Worm (Caenorhabditis elegans): ENCODE results near the gene ceph-41.

ceph-41 gene

DNA sequence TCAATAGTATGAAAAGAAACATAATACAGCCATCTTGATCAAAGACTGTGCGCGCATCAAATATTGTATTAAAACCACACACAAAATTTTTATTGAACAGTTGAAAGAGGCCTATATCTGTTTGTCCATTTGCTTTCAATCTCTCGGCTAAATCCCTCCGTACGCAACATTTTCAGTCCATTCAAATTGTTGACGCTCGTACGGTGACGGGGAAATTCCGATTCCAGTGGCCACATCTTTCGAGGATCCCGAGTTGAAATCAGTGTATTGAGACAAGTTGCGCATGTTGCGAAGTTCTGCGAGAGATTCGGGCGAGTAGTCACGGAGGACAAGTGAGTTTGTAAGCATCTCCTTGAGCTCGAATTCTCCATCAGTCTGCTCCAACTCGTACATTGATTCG is 37.5 kb downstream of the ceph-41 start:
- TF ChIP-seq pat-9 (tag; optimal IDR thresholded peaks at IDR 0.05): no peak

DNA sequence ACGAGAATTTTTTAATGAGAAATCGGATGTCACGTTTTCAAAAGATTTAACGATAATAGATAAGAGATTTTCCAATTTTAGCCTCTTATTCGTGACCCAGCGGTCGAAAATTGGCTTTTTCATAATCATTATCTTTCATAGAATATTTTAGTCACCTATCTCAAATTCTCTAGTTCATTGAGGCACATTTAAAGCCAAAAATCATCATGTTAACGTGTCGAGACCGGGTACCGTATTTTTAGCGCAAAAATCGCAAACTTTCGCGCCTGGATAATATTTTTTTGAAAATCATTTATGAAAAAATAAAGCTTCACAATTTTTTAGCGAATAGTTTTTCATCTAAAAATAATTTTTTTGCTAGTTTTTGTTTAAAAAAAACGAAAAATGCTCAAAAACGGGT is 38.9 kb downstream of the ceph-41 start, which contains the start of gene B0218.7:
TSS of gene B0218.7 (minus strand) at position 101 of the 400 bp plus-strand sequence.
- TF ChIP-seq K02D7.2 (tag; optimal IDR thresholded peaks at IDR 0.05) (no peak), nhr-232 (tag; optimal IDR thresholded peaks at IDR 0.05) (no peak), lin-11 (tag; optimal IDR thresholded peaks at IDR 0.05) (no peak), ceh-2 (tag; optimal IDR thresholded peaks at IDR 0.05) (no peak), ttx-3 (tag; optimal IDR thresholded peaks at IDR 0.05) (no peak), tbx-2 (tag; optimal IDR thresholded peaks at IDR 0.05) (no peak), ets-4 (tag; optimal IDR thresholded peaks at IDR 0.05) (no peak), npax-4 (tag; optimal IDR thresholded peaks at IDR 0.05) (no peak), madf-2 (tag; optimal IDR thresholded peaks at IDR 0.05) (no peak), ama-1 (optimal IDR thresholded peaks at IDR 0.05) (no peak), pha-2 (tag; optimal IDR thresholded peaks at IDR 0.05) (no peak), sdc-2 (tag; optimal IDR thresholded peaks at IDR 0.05) (no peak), lim-6 (tag; optimal IDR thresholded peaks at IDR 0.05) (no peak), T23F11.4 (GFP tag; optimal IDR thresholded peaks at IDR 0.05) (no peak), hlh-15 (tag; optimal IDR thresholded peaks at IDR 0.05) (no peak), hlh-13 (GFP tag; optimal IDR thresholded peaks at IDR 0.05) (no peak), K09A11.1 (tag; optimal IDR thresholded peaks at IDR 0.05; ENCODE audit: insufficient read depth) (no peak), odd-2 (tag; optimal IDR thresholded peaks at IDR 0.05) (no peak), hlh-8 (tag; optimal IDR thresholded peaks at IDR 0.05) (no peak), ceh-24 (tag; optimal IDR thresholded peaks at IDR 0.05) (no peak)

DNA sequence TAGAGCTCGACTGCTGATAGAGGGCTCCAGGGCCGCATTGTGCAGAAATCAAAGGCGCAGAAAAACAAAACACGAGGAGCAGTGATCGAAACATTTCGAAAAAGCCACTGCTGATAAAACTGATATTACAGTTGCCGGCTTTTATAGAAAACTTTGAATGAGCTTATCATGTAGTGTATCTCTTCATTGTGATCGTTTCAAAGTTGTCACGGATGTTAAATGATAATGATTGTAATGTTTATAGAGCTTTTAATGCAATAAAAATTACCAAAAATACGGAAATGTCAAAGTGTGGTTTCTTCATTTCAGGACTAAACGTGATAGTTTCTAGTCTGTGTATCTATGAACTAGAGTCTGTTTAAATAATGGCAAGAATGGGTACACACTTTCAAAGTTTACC is 41.7 kb downstream of the ceph-41 start, which contains the start of gene clec-52:
TSS of gene clec-52 (minus strand) at position 101 of the 400 bp plus-strand sequence.
- no peak for TF ChIP-seq che-1 (tag; optimal IDR thresholded peaks at IDR 0.05)
- TF ChIP-seq elt-4 (tag; optimal IDR thresholded peaks at IDR 0.05): no peak
- no peak for TF ChIP-seq pat-9 (tag; optimal IDR thresholded peaks at IDR 0.05)
- no peak for TF ChIP-seq ceh-30 (tag; optimal IDR thresholded peaks at IDR 0.05)
- TF ChIP-seq fax-1 (tag; optimal IDR thresholded peaks at IDR 0.05): no peak
- no peak for TF ChIP-seq hlh-30 (tag; optimal IDR thresholded peaks at IDR 0.05; ENCODE audit: insufficient read depth)
- TF ChIP-seq hlh-6 (tag; optimal IDR thresholded peaks at IDR 0.05): no peak
- no peak for TF ChIP-seq ttx-3 (tag; optimal IDR thresholded peaks at IDR 0.05)
- TF ChIP-seq unc-42 (tag; optimal IDR thresholded peaks at IDR 0.05): no peak
- no peak for TF ChIP-seq pag-3 (tag; optimal IDR thresholded peaks at IDR 0.05; ENCODE audit: borderline replicate concordance)
- TF ChIP-seq ceh-31 (tag; optimal IDR thresholded peaks at IDR 0.05): no peak
- TF ChIP-seq ceh-45 (GFP tag; IDR thresholded peaks at IDR 0.05): no peak
- TF ChIP-seq ceh-48 (tag; optimal IDR thresholded peaks at IDR 0.05): no peak
- no peak for TF ChIP-seq Y22D7AL.16 (tag; optimal IDR thresholded peaks at IDR 0.05)
- no peak for TF ChIP-seq K09A11.1 (tag; optimal IDR thresholded peaks at IDR 0.05; ENCODE audit: insufficient read depth)
- TF ChIP-seq nhr-11 (tag; optimal IDR thresholded peaks at IDR 0.05): no peak
- TF ChIP-seq eyg-1 (tag; optimal IDR thresholded peaks at IDR 0.05): no peak
- no peak for TF ChIP-seq odd-2 (tag; optimal IDR thresholded peaks at IDR 0.05)

DNA sequence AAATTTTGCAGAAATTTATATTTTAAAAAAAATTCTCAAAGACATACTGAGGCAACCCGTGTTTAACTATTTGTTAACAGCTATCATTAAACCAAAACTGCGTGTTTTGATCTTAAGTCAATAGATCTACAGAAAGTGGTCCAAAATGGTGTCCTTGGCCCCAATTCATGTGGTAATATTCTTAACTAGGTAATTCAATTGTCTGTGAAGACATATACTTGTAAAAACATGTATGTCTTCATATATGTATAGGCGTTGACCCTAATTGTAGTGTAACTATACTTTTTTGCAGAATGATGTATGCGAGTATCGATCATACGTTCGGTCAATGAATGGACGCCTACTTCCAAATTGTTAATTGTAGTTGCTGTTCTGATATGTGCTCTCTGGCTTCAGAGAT is 42.7 kb downstream of the ceph-41 start, which contains the start of gene C07G1.15:
TSS of gene C07G1.15 (plus strand) at position 301 of the 400 bp plus-strand sequence.
- TF ChIP-seq nhr-11 (tag; optimal IDR thresholded peaks at IDR 0.05) (no peak), ztf-16 (tag; optimal IDR thresholded peaks at IDR 0.05) (no peak), hlh-6 (tag; optimal IDR thresholded peaks at IDR 0.05) (no peak), lim-6 (tag; optimal IDR thresholded peaks at IDR 0.05) (no peak), ets-4 (tag; optimal IDR thresholded peaks at IDR 0.05) (no peak), syd-9 (tag; optimal IDR thresholded peaks at IDR 0.05) (no peak), ceh-22 (tag; optimal IDR thresholded peaks at IDR 0.05) (no peak), tbx-7 (tag; optimal IDR thresholded peaks at IDR 0.05) (no peak), ceh-18 (tag; optimal IDR thresholded peaks at IDR 0.05) (no peak)

Data from whole organism, late embryonic.